Comparison of ENCODE assay signal across 1 worm cellular context in the genomic region with DNA sequence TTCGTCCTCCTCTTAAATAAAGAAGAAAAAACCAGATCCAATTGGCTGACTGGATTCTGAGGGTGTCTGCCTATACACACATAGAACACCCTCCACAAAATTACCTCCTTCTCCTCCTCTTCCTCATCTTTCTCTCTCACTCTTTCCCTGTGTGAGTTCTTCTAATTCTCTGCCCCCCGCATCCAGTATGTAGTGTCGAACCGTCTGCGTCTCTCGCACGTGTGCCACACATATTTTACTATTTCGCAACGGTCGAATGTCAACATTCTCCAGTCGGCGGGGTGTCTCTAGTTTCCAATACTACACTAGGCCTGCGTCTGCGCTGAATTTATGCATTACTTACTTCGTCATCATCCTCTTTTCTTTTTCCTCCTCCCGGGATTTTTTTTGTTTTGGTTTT.
TF ChIP-seq lines count a peak whose summit lies in the region.

No protein-coding gene starts in this region.

TF ChIP-seq in whole organism, L1 larva, 84 proteins besides CTCF, POLR2A, EP300 and RAD21 (continued from another document):
- no peak for TF ChIP-seq unc-98 (GFP tag; IDR thresholded peaks at IDR 0.05; lab: Robert Waterston, UW)
- no peak for TF ChIP-seq alr-1 (tag; optimal IDR thresholded peaks at IDR 0.05; lab: Kevin White, UChicago; ENCODE audit: borderline replicate concordance)
- TF ChIP-seq pag-3 (tag; optimal IDR thresholded peaks at IDR 0.05; lab: Kevin White, UChicago; ENCODE audit: borderline replicate concordance, insufficient read depth) = no peak
